Fruit fly (Drosophila melanogaster) whole organism, adult: ENCODE results near the gene Rpt5.

ENCODE experiments used
- CG12768 ChIP-seq: fragments of 200-800 bp; sonication (Bioruptor generic); optimal IDR thresholded peaks from 2 replicates; lab custom pipeline; 2017; ENCODE audit warnings: missing biosample characterization, missing genetic modification characterization, mild to moderate bottlenecking, moderate library complexity, missing genetic modification reagents
- CG14711 ChIP-seq: fragments of 200-800 bp; sonication (Bioruptor generic); optimal IDR thresholded peaks from 2 replicates; lab custom pipeline; 2018; ENCODE audit warnings: missing biosample characterization, mild to moderate bottlenecking, missing genetic modification characterization, moderate library complexity
- CG1620 ChIP-seq: fragments of 200-800 bp; sonication (Bioruptor generic); optimal IDR thresholded peaks from 2 replicates; lab custom pipeline; 2016; ENCODE audit warnings: missing biosample characterization, missing genetic modification characterization
- CG5204 ChIP-seq: fragments of 200-800 bp; sonication (Bioruptor generic); optimal IDR thresholded peaks from 2 replicates; lab custom pipeline; 2016; ENCODE audit warnings: missing biosample characterization, missing genetic modification characterization
- CG7045 ChIP-seq: fragments of 200-800 bp; sonication (Bioruptor generic); optimal IDR thresholded peaks from 2 replicates; lab custom pipeline; 2017; ENCODE audit warnings: missing biosample characterization, mild to moderate bottlenecking, missing genetic modification characterization
- Crg-1 ChIP-seq: fragments of 200-800 bp; sonication (Bioruptor generic); optimal IDR thresholded peaks from 2 replicates; lab custom pipeline; 2016; ENCODE audit warnings: missing biosample characterization, missing genetic modification characterization
- Mnt ChIP-seq: fragments of 200-800 bp; sonication (Bioruptor generic); optimal IDR thresholded peaks from 2 replicates; lab custom pipeline; 2016; ENCODE audit warnings: missing biosample characterization, mild to moderate bottlenecking, missing genetic modification characterization
- cnc ChIP-seq, 2 experiments: fragments of >200 bp; optimal IDR thresholded peaks; 2 replicates each; lab custom pipeline; 2017
- kay ChIP-seq: fragments of 200-800 bp; sonication (Bioruptor generic); peaks from one replicate; lab custom pipeline; 2016; ENCODE audit warnings: missing biosample characterization, missing genetic modification characterization, borderline replicate concordance
- ovo ChIP-seq: fragments of 200-800 bp; sonication (Bioruptor generic); optimal IDR thresholded peaks from 2 replicates; lab custom pipeline; 2016; ENCODE audit warnings: missing biosample characterization, missing genetic modification characterization
- tj ChIP-seq: fragments of 200-800 bp; sonication (Bioruptor generic); optimal IDR thresholded peaks from 3 replicates; lab custom pipeline; 2017; ENCODE audit warnings: missing biosample characterization, mild to moderate bottlenecking, missing genetic modification characterization, moderate library complexity

DNA sequence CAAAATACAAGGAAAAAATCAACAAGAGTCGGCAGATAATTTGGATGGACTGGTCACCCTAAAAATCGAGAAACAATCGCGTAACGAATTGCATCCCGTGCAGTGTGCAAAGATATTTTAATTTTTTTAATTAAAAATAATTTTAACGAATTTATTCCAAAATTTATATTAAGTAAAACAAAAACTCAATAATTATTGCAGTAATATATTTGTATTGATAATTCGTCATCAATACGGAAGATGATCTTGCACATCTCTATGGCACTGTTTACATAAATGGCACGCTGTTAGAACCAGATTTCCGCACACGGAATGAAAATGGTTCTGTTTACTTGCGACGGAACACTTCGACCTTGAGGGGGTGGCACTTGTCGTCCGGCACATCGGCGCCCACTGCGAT is 20.1 kb downstream of the Rpt5 start, which contains the start of gene tst:
- TF ChIP-seq Mnt (GFP tag; lab: Kevin White, UChicago), result peak; percentile 60
- peak; percentile 18 for TF ChIP-seq CG1620
- TF ChIP-seq CG12768 (GFP tag; lab: Kevin White, UChicago), result peak; percentile 85
- peak; percentile 69 for TF ChIP-seq Crg-1 (GFP tag; lab: Kevin White, UChicago)
- TF ChIP-seq kay (GFP tag; lab: Kevin White, UChicago), result no peak
- peak; percentile 72 for TF ChIP-seq tj (GFP tag; lab: Kevin White, UChicago)
- TF ChIP-seq CG14711 (tag; lab: Kevin White, UChicago), result peak; percentile 89
- TF ChIP-seq CG5204 (GFP tag; lab: Kevin White, UChicago), result no peak
- TF ChIP-seq cnc (optimal IDR thresholded peaks at IDR 0.05; lab: Kevin White, UChicago), result no peak
- peak; percentile 82 for TF ChIP-seq CG7045 (GFP tag; lab: Kevin White, UChicago)
- no peak for TF ChIP-seq ovo (GFP tag; lab: Kevin White, UChicago)
